Fruit fly (Drosophila melanogaster) ovary, adult (tissue): ENCODE measurements around the gene senju.
A peak's percentile ranks its signal among the peaks of the same experiment; 100 is the strongest.

Experiments
- CG17801 ChIP-seq: fragments of 200-800 bp; optimal IDR thresholded peaks from 2 replicates; lab custom pipeline; 2019; ENCODE audit warnings: missing biosample characterization, mild to moderate bottlenecking, missing genetic modification characterization, moderate library complexity; ENCODE audit not compliant: partially characterized antibody

The senju gene

dm6 chr2L:5052994-5053393 lies 351 bp downstream of the senju start, which contains the start of gene eIF3h:
eIF3h (minus strand) TSS chr2L:5053094.
- TF ChIP-seq CG17801 (GFP tag; lab: Kevin White, UChicago), result no peak

- peak; percentile 35 for TF ChIP-seq CG17801 (GFP tag; lab: Kevin White, UChicago)
Measured at dm6 chr2L:5054953-5055352, 2.3 kb downstream of the senju start, which contains the start of the genes CG14036 and His3.3A. CG14036 (minus strand) TSS chr2L:5055016. His3.3A (plus strand) TSS chr2L:5055058.

- no peak for TF ChIP-seq CG17801 (GFP tag; lab: Kevin White, UChicago)
Measured at dm6 chr2L:5055528-5055927, 2.9 kb downstream of the senju start.

dm6 chr2L:5058094-5058493 lies 5.5 kb downstream of the senju start, which contains the start of gene Nepl3:
Nepl3 (minus strand) TSS chr2L:5058248.
- no peak for TF ChIP-seq CG17801 (GFP tag; lab: Kevin White, UChicago)

dm6 chr2L:5059645-5060254 lies 7.1 kb downstream of the senju start, which contains the start of gene Rpn11:
Rpn11 (minus strand) TSS chr2L:5059790.
- TF ChIP-seq CG17801 (GFP tag; lab: Kevin White, UChicago), result peak; percentile 61

- TF ChIP-seq CG17801 (GFP tag; lab: Kevin White, UChicago), result no peak
Measured at dm6 chr2L:5060515-5060914, 7.9 kb downstream of the senju start, which contains the start of gene qtc. qtc (plus strand) TSS chr2L:5060815.

dm6 chr2L:5060952-5061478 lies 8.4 kb downstream of the senju start:
- no peak for TF ChIP-seq CG17801 (GFP tag; lab: Kevin White, UChicago)

- TF ChIP-seq CG17801 (GFP tag; lab: Kevin White, UChicago), result no peak
Measured at dm6 chr2L:5062799-5063404, 10.3 kb downstream of the senju start.

- TF ChIP-seq CG17801 (GFP tag; lab: Kevin White, UChicago), result no peak
Measured at dm6 chr2L:5063936-5064335, 11.3 kb downstream of the senju start.

- TF ChIP-seq CG17801 (GFP tag; lab: Kevin White, UChicago), result peak; percentile 80
Measured at dm6 chr2L:5070797-5071579, 18.3 kb downstream of the senju start, which contains the start of gene RpL37A. RpL37A (plus strand) TSS chr2L:5070957.

- no peak for TF ChIP-seq CG17801 (GFP tag; lab: Kevin White, UChicago)
Measured at dm6 chr2L:5072357-5072756, 19.7 kb downstream of the senju start.

- no peak for TF ChIP-seq CG17801 (GFP tag; lab: Kevin White, UChicago)
Measured at dm6 chr2L:5079200-5079599, 26.6 kb downstream of the senju start.

- no peak for TF ChIP-seq CG17801 (GFP tag; lab: Kevin White, UChicago)
Measured at dm6 chr2L:5080225-5080867, 27.7 kb downstream of the senju start.

- TF ChIP-seq CG17801 (GFP tag; lab: Kevin White, UChicago), result no peak
Measured at dm6 chr2L:5084586-5085257, 32.1 kb downstream of the senju start.
